Fruit fly (Drosophila melanogaster) whole organism, embryonic: Measurements from ENCODE around the gene CG32425.

Experiments used
- Abd-B ChIP-seq: fragments of 200-800 bp; sonication (Bioruptor generic); optimal IDR thresholded peaks from 2 replicates; lab custom pipeline; 2018; ENCODE audit warnings: missing biosample characterization, mild to moderate bottlenecking, missing genetic modification characterization, moderate library complexity
- Atf-2 ChIP-seq: fragments of 200-800 bp; sonication (Bioruptor generic); optimal IDR thresholded peaks from 2 replicates; lab custom pipeline; 2016; ENCODE audit warnings: missing biosample characterization, missing genetic modification characterization
- B-H1 ChIP-seq: fragments of 200-800 bp; sonication (Bioruptor generic); IDR thresholded peaks from 3 replicates; pipeline ENCODE4 v1.3.6; 2022; ENCODE audit warnings: missing biosample characterization, missing genetic modification characterization
- Bteb2 ChIP-seq: fragments of 200-800 bp; sonication (Bioruptor generic); optimal IDR thresholded peaks from 2 replicates; lab custom pipeline; 2016; ENCODE audit warnings: missing biosample characterization, missing genetic modification characterization
- CG12071 ChIP-seq: fragments of 200-800 bp; sonication (Bioruptor generic); optimal IDR thresholded peaks from 3 replicates; lab custom pipeline; 2018; ENCODE audit warnings: missing biosample characterization, mild to moderate bottlenecking, missing genetic modification characterization
- CG12104 ChIP-seq: fragments of 200-800 bp; sonication (Bioruptor generic); optimal IDR thresholded peaks from 3 replicates; lab custom pipeline; 2016; ENCODE audit warnings: missing biosample characterization, missing genetic modification characterization
- CG1233 ChIP-seq: fragments of 200-800 bp; sonication (Bioruptor generic); optimal IDR thresholded peaks from 4 replicates; lab custom pipeline; 2018; ENCODE audit warnings: missing biosample characterization, mild to moderate bottlenecking, missing genetic modification characterization
- CG12744 ChIP-seq: fragments of 200-800 bp; sonication (Bioruptor generic); optimal IDR thresholded peaks from 2 replicates; lab custom pipeline; 2016; ENCODE audit warnings: missing biosample characterization, missing genetic modification characterization
- CG13624 ChIP-seq: fragments of 200-800 bp; sonication (Bioruptor generic); optimal IDR thresholded peaks from 2 replicates; lab custom pipeline; 2016; ENCODE audit warnings: missing biosample characterization, missing genetic modification characterization
- CG1602 ChIP-seq: fragments of 200-800 bp; sonication (Bioruptor generic); optimal IDR thresholded peaks from 3 replicates; lab custom pipeline; 2016; ENCODE audit warnings: missing biosample characterization, missing genetic modification characterization
- CG1647 ChIP-seq: fragments of 200-800 bp; sonication (Bioruptor generic); optimal IDR thresholded peaks from 3 replicates; lab custom pipeline; 2016; ENCODE audit warnings: missing biosample characterization, missing genetic modification characterization
- CG17612 ChIP-seq: fragments of 200-800 bp; sonication (Bioruptor generic); IDR thresholded peaks from 2 replicates; pipeline ENCODE4 v1.3.6; 2022; ENCODE audit warnings: missing biosample characterization, missing genetic modification characterization
- CG17912 ChIP-seq: fragments of 200-800 bp; sonication (Bioruptor generic); optimal IDR thresholded peaks from 2 replicates; lab custom pipeline; 2018; ENCODE audit warnings: missing biosample characterization, mild to moderate bottlenecking, missing genetic modification characterization
- CG18476 ChIP-seq: fragments of 200-800 bp; sonication (Bioruptor generic); optimal IDR thresholded peaks from 2 replicates; lab custom pipeline; 2016; ENCODE audit warnings: missing biosample characterization, mild to moderate bottlenecking, missing genetic modification characterization
- CG2202 ChIP-seq: fragments of 200-800 bp; sonication (Bioruptor generic); optimal IDR thresholded peaks from 2 replicates; lab custom pipeline; 2018; ENCODE audit warnings: missing biosample characterization, mild to moderate bottlenecking, missing genetic modification characterization
- CG2889 ChIP-seq: fragments of 200-800 bp; sonication (Bioruptor generic); IDR thresholded peaks from 3 replicates; pipeline ENCODE4 v1.3.6; 2022; ENCODE audit warnings: missing biosample characterization, missing genetic modification characterization
- CG31388 ChIP-seq: fragments of 200-800 bp; sonication (Bioruptor generic); optimal IDR thresholded peaks from 2 replicates; lab custom pipeline; 2016; ENCODE audit warnings: missing biosample characterization, missing genetic modification characterization
- CG3838 ChIP-seq: fragments of 200-800 bp; sonication (Bioruptor generic); optimal IDR thresholded peaks from 3 replicates; lab custom pipeline; 2016; ENCODE audit warnings: missing biosample characterization, missing genetic modification characterization
- CG3995 ChIP-seq: fragments of 200-800 bp; sonication (Bioruptor generic); optimal IDR thresholded peaks from 3 replicates; lab custom pipeline; 2016; ENCODE audit warnings: missing biosample characterization, missing genetic modification characterization
- CG4707 ChIP-seq: fragments of 200-800 bp; sonication (Bioruptor generic); optimal IDR thresholded peaks from 2 replicates; lab custom pipeline; 2018; ENCODE audit warnings: missing biosample characterization, mild to moderate bottlenecking, missing genetic modification characterization, moderate library complexity
- CG5180 ChIP-seq: fragments of 200-800 bp; sonication (Bioruptor generic); optimal IDR thresholded peaks from 3 replicates; lab custom pipeline; 2017; ENCODE audit warnings: missing biosample characterization, missing genetic modification characterization, mild to moderate bottlenecking, moderate library complexity, missing genetic modification reagents
- CG8089 ChIP-seq: fragments of 200-800 bp; sonication (Bioruptor generic); optimal IDR thresholded peaks from 3 replicates; lab custom pipeline; 2016; ENCODE audit warnings: missing biosample characterization, missing genetic modification characterization
- CG8281 ChIP-seq: fragments of 200-800 bp; sonication (Bioruptor generic); optimal IDR thresholded peaks from 2 replicates; lab custom pipeline; 2018; ENCODE audit warnings: missing biosample characterization, mild to moderate bottlenecking, missing genetic modification characterization, moderate library complexity
- CG8388 ChIP-seq: fragments of 200-800 bp; sonication (Bioruptor generic); optimal IDR thresholded peaks from 2 replicates; lab custom pipeline; 2019; ENCODE audit warnings: missing biosample characterization, mild to moderate bottlenecking, missing genetic modification characterization, moderate library complexity
- CG8944 ChIP-seq: fragments of 200-800 bp; sonication (Bioruptor generic); optimal IDR thresholded peaks from 3 replicates; lab custom pipeline; 2016; ENCODE audit warnings: missing biosample characterization, missing genetic modification characterization
- CG9215 ChIP-seq: fragments of 200-800 bp; sonication (Bioruptor generic); IDR thresholded peaks from 2 replicates; pipeline ENCODE4 v1.3.6; 2022; ENCODE audit warnings: missing biosample characterization, missing genetic modification characterization
- Camta ChIP-seq: fragments of 200-800 bp; sonication (Bioruptor generic); optimal IDR thresholded peaks from 2 replicates; lab custom pipeline; 2016; ENCODE audit warnings: missing biosample characterization, missing genetic modification characterization
- Dfd ChIP-seq, 2 experiments: fragments of >200 bp; optimal IDR thresholded peaks; 2 replicates each; lab custom pipeline; 2017; ENCODE audit warnings: missing biosample characterization in 2 of 2, missing genetic modification characterization in 2 of 2
- Ets65A ChIP-seq: fragments of 200-800 bp; sonication (Bioruptor generic); peaks from one replicate; lab custom pipeline; 2016; ENCODE audit warnings: missing biosample characterization, missing genetic modification characterization
- Kr ChIP-seq: fragments of 200-800 bp; sonication (Bioruptor generic); optimal IDR thresholded peaks from 2 replicates; lab custom pipeline; 2017; ENCODE audit warnings: missing biosample characterization, mild to moderate bottlenecking, missing genetic modification characterization
- Max ChIP-seq: fragments of 200-800 bp; sonication (Bioruptor generic); optimal IDR thresholded peaks from 2 replicates; lab custom pipeline; 2016; ENCODE audit warnings: missing biosample characterization, mild to moderate bottlenecking, missing genetic modification characterization
- Sry-δ ChIP-seq: fragments of 200-800 bp; sonication (Bioruptor generic); optimal IDR thresholded peaks from 2 replicates; lab custom pipeline; 2016; ENCODE audit warnings: missing biosample characterization, missing genetic modification characterization
- al ChIP-seq: fragments of 200-800 bp; sonication (Bioruptor generic); IDR thresholded peaks from 2 replicates; pipeline ENCODE4 v1.3.6; 2022; ENCODE audit warnings: missing biosample characterization, missing genetic modification characterization
- chm ChIP-seq: fragments of 200-800 bp; sonication (Bioruptor generic); IDR thresholded peaks from 2 replicates; pipeline ENCODE4 v1.3.6; 2022; ENCODE audit warnings: missing biosample characterization, missing genetic modification characterization
- chn ChIP-seq: fragments of 200-800 bp; sonication (Bioruptor generic); optimal IDR thresholded peaks from 2 replicates; lab custom pipeline; 2016; ENCODE audit warnings: missing biosample characterization, missing genetic modification characterization
- croc ChIP-seq: fragments of 200-800 bp; sonication (Bioruptor generic); conservative IDR thresholded peaks from 3 replicates; pipeline ENCODE4 v1.3.6; 2022; ENCODE audit warnings: missing biosample characterization, missing genetic modification characterization
- dysf ChIP-seq: fragments of 200-800 bp; sonication (Bioruptor generic); IDR thresholded peaks from 3 replicates; pipeline ENCODE4 v1.3.6; 2022; ENCODE audit warnings: missing biosample characterization, missing genetic modification characterization
- ewg ChIP-seq: fragments of 200-800 bp; sonication (Bioruptor generic); optimal IDR thresholded peaks from 3 replicates; lab custom pipeline; 2017; ENCODE audit warnings: mild to moderate bottlenecking, missing biosample characterization, missing genetic modification reagents, missing genetic modification characterization
- fd96Cb ChIP-seq: fragments of 200-800 bp; sonication (Bioruptor generic); optimal IDR thresholded peaks from 2 replicates; lab custom pipeline; 2018; ENCODE audit warnings: missing biosample characterization, mild to moderate bottlenecking, missing genetic modification characterization, moderate library complexity
- ftz-f1 ChIP-seq: fragments of 200-800 bp; sonication (Bioruptor generic); optimal IDR thresholded peaks from 2 replicates; lab custom pipeline; 2016; ENCODE audit warnings: missing biosample characterization, missing genetic modification characterization
- gcm ChIP-seq: fragments of 200-800 bp; sonication (Bioruptor generic); optimal IDR thresholded peaks from 2 replicates; lab custom pipeline; 2019; ENCODE audit warnings: missing biosample characterization, mild to moderate bottlenecking, missing genetic modification characterization, moderate library complexity
- her ChIP-seq: fragments of 200-800 bp; sonication (Bioruptor generic); optimal IDR thresholded peaks from 2 replicates; lab custom pipeline; 2016; ENCODE audit warnings: missing biosample characterization, missing genetic modification characterization
- ind ChIP-seq: fragments of 200-800 bp; sonication (Bioruptor generic); optimal IDR thresholded peaks from 3 replicates; lab custom pipeline; 2016; ENCODE audit warnings: missing biosample characterization, missing genetic modification characterization
- jumu ChIP-seq: fragments of 200-800 bp; sonication (Bioruptor generic); optimal IDR thresholded peaks from 3 replicates; lab custom pipeline; 2016; ENCODE audit warnings: missing biosample characterization, missing genetic modification characterization
- ken ChIP-seq: fragments of 200-800 bp; sonication (Bioruptor generic); IDR thresholded peaks from 3 replicates; pipeline ENCODE4 v1.3.6; 2022; ENCODE audit warnings: missing biosample characterization, missing genetic modification characterization
- mirr ChIP-seq: fragments of 200-800 bp; sonication (Bioruptor generic); optimal IDR thresholded peaks from 3 replicates; lab custom pipeline; 2018; ENCODE audit warnings: missing biosample characterization, mild to moderate bottlenecking, missing genetic modification characterization
- pb ChIP-seq: fragments of 200-800 bp; sonication (Bioruptor generic); optimal IDR thresholded peaks from 3 replicates; lab custom pipeline; 2016; ENCODE audit warnings: missing biosample characterization, missing genetic modification characterization
- ranshi ChIP-seq: fragments of 200-800 bp; sonication (Bioruptor generic); IDR thresholded peaks from 2 replicates; pipeline ENCODE4 v1.3.6; 2022; ENCODE audit warnings: missing biosample characterization, missing genetic modification characterization
- slou ChIP-seq: fragments of 200-800 bp; sonication (Bioruptor generic); optimal IDR thresholded peaks from 3 replicates; lab custom pipeline; 2016; ENCODE audit warnings: missing biosample characterization, missing genetic modification characterization
- sr ChIP-seq: fragments of 200-800 bp; sonication (Bioruptor generic); IDR thresholded peaks from 3 replicates; pipeline ENCODE4 v1.3.6; 2022; ENCODE audit warnings: missing biosample characterization, missing genetic modification characterization
- ttk ChIP-seq: fragments of 200-800 bp; sonication (Bioruptor generic); IDR thresholded peaks from 2 replicates; pipeline ENCODE4 v2.1.2; 2022; ENCODE audit warnings: missing biosample characterization, missing genetic modification characterization

The CG32425 gene

DNA sequence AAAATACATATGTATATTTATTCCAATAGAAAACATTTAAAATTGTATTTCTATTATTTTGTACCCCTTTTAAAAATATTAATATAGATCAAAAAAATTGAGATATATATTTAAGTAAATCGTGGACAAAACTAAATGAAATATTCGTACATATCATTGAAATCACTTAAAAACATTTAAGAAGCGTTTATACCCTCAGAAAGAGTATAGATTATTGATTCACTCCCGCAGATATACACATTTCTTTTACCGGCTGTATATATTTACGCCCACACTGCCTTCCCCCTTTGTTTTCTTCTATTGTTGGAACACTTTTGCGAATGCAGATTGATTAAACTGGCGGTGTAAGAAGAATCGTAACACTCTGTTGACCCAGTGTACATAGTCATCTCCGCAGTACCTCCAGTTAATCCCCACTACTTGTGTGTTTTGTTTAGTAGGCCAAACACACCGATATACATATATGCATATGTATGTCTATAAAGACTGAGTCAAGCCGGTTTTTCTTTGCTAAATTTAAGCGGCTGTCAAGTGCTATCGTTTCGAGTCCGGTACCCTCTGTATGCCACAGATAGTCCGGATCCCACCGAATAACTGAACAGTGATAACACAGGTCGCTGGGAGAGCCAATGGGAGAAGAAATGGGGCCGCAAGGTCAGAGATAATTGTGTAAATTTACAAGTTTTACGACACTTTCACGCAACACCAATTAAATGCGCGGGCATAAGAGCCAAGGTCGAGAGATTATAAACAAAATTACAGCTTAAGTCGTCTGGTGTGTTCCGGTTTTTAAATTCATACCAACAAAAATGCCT is 25.4 kb upstream of the CG32425 start (continued):
- TF ChIP-seq CG3995 (GFP tag; lab: Kevin White, UChicago) (peak; percentile 6), croc (GFP tag; lab: Robert Waterston, UW) (no peak), CG8388 (no peak), B-H1 (GFP tag; lab: Robert Waterston, UW) (no peak), Dfd (GFP tag; optimal IDR thresholded peaks at IDR 0.05; lab: Kevin White, UChicago) (no peak), CG8944 (GFP tag; lab: Kevin White, UChicago) (peak; percentile 41), CG5180 (GFP tag; lab: Kevin White, UChicago) (no peak), chn (no peak), Camta (GFP tag; lab: Kevin White, UChicago) (peak; percentile 51), chm (GFP tag; lab: Robert Waterston, UW) (0 out of 2 replicates have a peak, but pooled peaks have one; percentile 32), Bteb2 (GFP tag; lab: Kevin White, UChicago) (peak; percentile 13), CG1233 (GFP tag; lab: Kevin White, UChicago) (peak; percentile 69), fd96Cb (tag; lab: Kevin White, UChicago) (no peak), CG13624 (GFP tag; lab: Kevin White, UChicago) (peak; percentile 0), sr (GFP tag; lab: Robert Waterston, UW) (peak; percentile 63; the same call in 2 of the 3 replicates), CG1602 (GFP tag; lab: Kevin White, UChicago) (peak; percentile 45), pb (GFP tag; lab: Kevin White, UChicago) (peak; percentile 4), CG2889 (GFP tag; lab: Robert Waterston, UW) (no peak), Atf-2 (GFP tag; lab: Kevin White, UChicago) (peak; percentile 39), al (GFP tag; lab: Robert Waterston, UW) (no peak), CG9215 (GFP tag; lab: Robert Waterston, UW) (no peak), mirr (GFP tag; lab: Kevin White, UChicago) (peak; percentile 66), ttk (GFP tag; lab: Robert Waterston, UW) (no peak), her (GFP tag; lab: Kevin White, UChicago) (peak; percentile 72), CG4707 (GFP tag; lab: Kevin White, UChicago) (peak; percentile 58), ind (GFP tag; lab: Kevin White, UChicago) (no peak), ranshi (GFP tag; lab: Robert Waterston, UW) (no peak), Kr (GFP tag; lab: Kevin White, UChicago) (peak; percentile 83), CG8089 (GFP tag; lab: Kevin White, UChicago) (peak; percentile 83), ftz-f1 (GFP tag; lab: Kevin White, UChicago) (peak; percentile 64), jumu (GFP tag; lab: Kevin White, UChicago) (peak; percentile 38), CG31388 (no peak), CG8281 (tag; lab: Kevin White, UChicago) (peak; percentile 18), CG12071 (GFP tag; lab: Kevin White, UChicago) (peak; percentile 87), CG2202 (peak; percentile 80), CG1647 (GFP tag; lab: Kevin White, UChicago) (peak; percentile 11), Max (GFP tag; lab: Kevin White, UChicago) (peak; percentile 6), CG12744 (GFP tag; lab: Kevin White, UChicago) (peak; percentile 68), CG17912 (GFP tag; lab: Kevin White, UChicago) (peak; percentile 64), CG12104 (GFP tag; lab: Kevin White, UChicago) (no peak), Ets65A (peak; percentile 47), ewg (peak; percentile 32), dysf (no peak), gcm (no peak), CG17612 (GFP tag; lab: Robert Waterston, UW) (no peak), CG18476 (GFP tag; lab: Kevin White, UChicago) (peak; percentile 41), Abd-B (GFP tag; lab: Kevin White, UChicago) (peak; percentile 40), ken (GFP tag; lab: Robert Waterston, UW) (peak; percentile 29; the same call in 1 of the 3 replicates), slou (peak; percentile 40), CG3838 (GFP tag; lab: Kevin White, UChicago) (peak; percentile 13), Sry-δ (peak; percentile 1)
